Worm (Caenorhabditis elegans) whole organism, L1 larva: ENCODE measurements around the gene rpl-34.
A peak's percentile ranks its signal among the peaks of the same experiment; 100 is the strongest.

ENCODE experiments used
- C04F5.9 ChIP-seq: sonication (generic microtip); optimal IDR thresholded peaks from 2 replicates; lab custom pipeline; 2016; ENCODE audit warnings: missing genetic modification characterization, missing compliant biosample characterization
- C16A3.4 ChIP-seq: fragments of 150-350 bp; optimal IDR thresholded peaks from 2 replicates; lab custom pipeline; 2014; ENCODE audit warnings: missing biosample characterization, missing genetic modification characterization
- blmp-1 ChIP-seq: fragments of 150-350 bp; optimal IDR thresholded peaks from 2 replicates; lab custom pipeline; 2014; ENCODE audit warnings: missing biosample characterization, missing genetic modification characterization
- ceh-82 ChIP-seq, 3 experiments: fragments of 150-350 bp in 1 of 3; sonication (generic microtip) in 2 of 3; optimal IDR thresholded peaks; 2 replicates each; lab custom pipeline; 2014 to 2017; ENCODE audit warnings: missing biosample characterization in 3 of 3, missing genetic modification characterization in 3 of 3
- dpl-1 ChIP-seq, 3 experiments: fragments of 150-350 bp in 2 of 3; sonication (generic microtip) in 1 of 3; optimal IDR thresholded peaks; 2 replicates each; lab custom pipeline; 2014 to 2017; ENCODE audit warnings: missing biosample characterization in 3 of 3, missing genetic modification characterization in 3 of 3, missing genetic modification reagents in 3 of 3
- dsc-1 ChIP-seq: sonication (generic microtip); optimal IDR thresholded peaks from 2 replicates; lab custom pipeline; 2016; ENCODE audit warnings: mild to moderate bottlenecking, missing genetic modification characterization, missing compliant biosample characterization
- efl-1 ChIP-seq, 4 experiments: fragments of 150-350 bp; optimal IDR thresholded peaks in 3 of 4; peaks in 1 of 4; 1 replicate in 1 of 4; 2 replicates in 3 of 4; lab custom pipeline; 2014; ENCODE audit warnings: missing biosample characterization in 2 of 4, missing genetic modification characterization in 2 of 4, missing genetic modification reagents in 2 of 4
- ets-5 ChIP-seq: fragments of 200-800 bp; sonication (Bioruptor generic); IDR thresholded peaks from 2 replicates; pipeline ENCODE4 v1.3.6; 2022; ENCODE audit warnings: missing genetic modification characterization, missing compliant biosample characterization
- fkh-4 ChIP-seq: sonication (generic microtip); optimal IDR thresholded peaks from 2 replicates; lab custom pipeline; 2016; ENCODE audit warnings: missing compliant biosample characterization, missing genetic modification characterization, borderline replicate concordance
- fkh-8 ChIP-seq: sonication (generic microtip); optimal IDR thresholded peaks from 2 replicates; lab custom pipeline; 2016; ENCODE audit warnings: mild to moderate bottlenecking, missing genetic modification characterization, missing compliant biosample characterization
- fos-1 ChIP-seq: fragments of 150-350 bp; optimal IDR thresholded peaks from 2 replicates; lab custom pipeline; 2014; ENCODE audit warnings: missing biosample characterization, missing genetic modification characterization
- irx-1 ChIP-seq: sonication (generic microtip); optimal IDR thresholded peaks from 2 replicates; lab custom pipeline; 2016; ENCODE audit warnings: missing genetic modification characterization, missing compliant biosample characterization
- lir-3 ChIP-seq: sonication (generic microtip); optimal IDR thresholded peaks from 2 replicates; lab custom pipeline; 2016; ENCODE audit warnings: mild to moderate bottlenecking, missing genetic modification characterization, moderate library complexity, missing compliant biosample characterization; ENCODE audit not compliant: poor library complexity
- lsy-2 ChIP-seq, 2 experiments: fragments of 150-350 bp; optimal IDR thresholded peaks; 2 replicates each; lab custom pipeline; 2014; ENCODE audit warnings: missing biosample characterization in 2 of 2, missing genetic modification characterization in 2 of 2
- nhr-19 ChIP-seq: fragments of 200-800 bp; sonication (Bioruptor generic); conservative IDR thresholded peaks from 2 replicates; pipeline ENCODE4 v1.3.6; 2022; ENCODE audit warnings: missing genetic modification characterization, missing compliant biosample characterization
- nhr-20 ChIP-seq: sonication (generic microtip); optimal IDR thresholded peaks from 2 replicates; lab custom pipeline; 2016; ENCODE audit warnings: mild to moderate bottlenecking, missing genetic modification characterization, missing compliant biosample characterization
- nhr-28 ChIP-seq: fragments of 150-350 bp; optimal IDR thresholded peaks from 2 replicates; lab custom pipeline; 2014; ENCODE audit warnings: missing biosample characterization, missing genetic modification characterization
- nhr-85 ChIP-seq: sonication (generic microtip); peaks from one replicate; lab custom pipeline; 2016; ENCODE audit warnings: missing genetic modification characterization, inconsistent platforms, missing compliant biosample characterization
- pax-3 ChIP-seq: fragments of 200-800 bp; sonication (Bioruptor generic); optimal IDR thresholded peaks from 2 replicates; lab custom pipeline; 2018; ENCODE audit warnings: mild to moderate bottlenecking, missing genetic modification characterization, moderate library complexity, missing compliant biosample characterization
- rnt-1 ChIP-seq: sonication (generic microtip); optimal IDR thresholded peaks from 2 replicates; lab custom pipeline; 2016; ENCODE audit warnings: mild to moderate bottlenecking, missing genetic modification characterization, moderate library complexity, missing compliant biosample characterization
- snpc-4 ChIP-seq: fragments of 150-350 bp; optimal IDR thresholded peaks from 2 replicates; lab custom pipeline; 2014; ENCODE audit warnings: missing biosample characterization, missing genetic modification characterization
- tbx-2 ChIP-seq: sonication (generic microtip); optimal IDR thresholded peaks from 2 replicates; lab custom pipeline; 2016; ENCODE audit warnings: missing genetic modification characterization, missing compliant biosample characterization
- unc-86 ChIP-seq: sonication (generic microtip); optimal IDR thresholded peaks from 2 replicates; lab custom pipeline; 2016; ENCODE audit warnings: missing genetic modification characterization, missing compliant biosample characterization

Gene rpl-34

DNA sequence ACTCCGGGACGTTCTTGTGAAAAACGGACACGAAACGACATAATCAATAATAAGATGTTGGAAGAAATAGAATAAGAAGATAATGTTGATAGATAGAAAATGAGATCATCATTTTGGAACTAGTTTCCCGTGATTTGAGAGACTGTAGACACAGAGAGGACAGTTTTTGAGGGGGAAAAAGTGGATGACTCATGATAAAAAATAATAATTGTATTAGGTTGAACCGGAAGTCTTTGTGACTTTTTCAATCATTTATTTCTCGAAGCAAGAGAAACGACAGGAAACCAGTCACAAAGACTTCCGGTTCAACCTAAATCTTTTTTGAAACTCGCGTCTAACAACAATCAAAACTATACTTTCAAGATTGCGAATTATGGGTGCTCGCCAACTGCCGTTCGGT is 41.8 kb upstream of the rpl-34 start, which contains the start of gene mlt-3:
TSS of gene mlt-3 (minus strand) at position 101 of the 400 bp plus-strand sequence.
- TF ChIP-seq nhr-28 (tag; lab: Kevin White, UChicago) (no peak), nhr-85 (tag; lab: Kevin White, UChicago) (peak; percentile 20), blmp-1 (tag; lab: Kevin White, UChicago) (peak; percentile 21), pax-3 (no peak)

DNA sequence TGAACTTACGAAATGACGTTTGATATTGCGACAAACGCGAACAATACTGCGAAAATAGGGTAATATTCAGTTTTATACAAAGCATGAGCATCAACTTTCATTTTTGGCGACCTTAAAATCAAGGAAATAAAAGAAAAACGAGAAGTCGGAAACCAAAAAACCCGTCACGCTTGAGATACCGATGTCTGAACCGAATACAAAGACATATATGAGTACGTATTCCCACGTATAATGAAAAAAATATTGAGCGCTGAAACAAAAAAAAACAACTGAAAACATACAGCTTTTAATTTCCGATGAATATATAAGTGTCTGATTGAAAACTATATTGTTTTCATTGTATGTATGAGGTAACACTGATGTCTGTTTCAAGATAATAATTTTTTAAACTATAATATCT is 39.1 kb upstream of the rpl-34 start, which contains the start of gene sre-18:
TSS of gene sre-18 (minus strand) at position 101 of the 400 bp plus-strand sequence.
- TF ChIP-seq irx-1 (tag; lab: Kevin White, UChicago) (no peak), ets-5 (no peak), C04F5.9 (no peak), nhr-20 (tag; lab: Kevin White, UChicago) (no peak), nhr-85 (tag; lab: Kevin White, UChicago) (no peak)

DNA sequence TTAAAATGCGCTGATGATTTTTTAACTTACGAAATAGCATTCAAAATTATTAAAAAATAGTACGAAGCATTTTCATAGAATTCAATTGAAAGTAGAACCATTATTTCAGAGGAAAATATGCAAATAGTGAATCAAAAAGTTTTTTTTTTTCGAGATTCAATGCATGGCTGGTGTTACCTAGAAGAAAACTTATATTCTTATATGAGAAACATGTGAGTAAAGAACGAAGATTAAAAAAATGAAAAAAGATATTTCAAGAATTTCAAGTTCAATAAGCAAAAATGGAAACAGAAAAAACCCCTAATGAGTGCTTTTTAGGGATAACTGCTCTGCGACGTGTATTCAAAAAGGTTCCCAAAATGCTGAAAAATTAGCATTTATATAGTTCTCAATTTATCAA is 32.8 kb upstream of the rpl-34 start, which contains the start of gene sre-16:
TSS of gene sre-16 (minus strand) at position 101 of the 400 bp plus-strand sequence.
- TF ChIP-seq fkh-8 (tag; lab: Kevin White, UChicago) (peak; percentile 31), lsy-2 (tag; optimal IDR thresholded peaks at IDR 0.05; lab: Kevin White, UChicago) (no peak)

DNA sequence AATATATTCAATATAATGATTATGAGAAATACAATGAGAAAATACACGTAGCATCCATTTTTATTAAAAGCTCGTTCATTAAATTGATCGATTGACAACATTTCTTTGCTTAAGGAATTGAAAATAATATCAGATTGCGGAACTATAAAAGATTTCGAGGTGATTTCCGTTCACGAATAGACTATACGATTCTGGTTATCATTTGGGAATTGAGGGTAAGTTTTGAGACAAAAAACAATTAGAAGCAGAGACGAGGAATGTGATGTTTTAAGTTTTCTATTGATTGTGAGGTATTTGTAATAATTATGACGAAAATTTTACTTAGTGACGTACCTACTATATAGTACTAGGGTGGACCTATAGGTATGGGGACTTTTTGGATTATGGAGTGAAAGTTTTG is 29.9 kb upstream of the rpl-34 start, which contains the start of gene sre-19:
TSS of gene sre-19 (minus strand) at position 101 of the 400 bp plus-strand sequence.
- TF ChIP-seq nhr-19 (GFP tag; lab: Robert Waterston, UW) (no peak), efl-1 (optimal IDR thresholded peaks at IDR 0.05; lab: Kevin White, UChicago) (no peak), efl-1 (GFP tag; optimal IDR thresholded peaks at IDR 0.05 in 1 of 2; lab: Kevin White, UChicago) (no peak), irx-1 (tag; lab: Kevin White, UChicago) (no peak), unc-86 (no peak), C16A3.4 (tag; lab: Kevin White, UChicago) (no peak), fkh-4 (no peak), tbx-2 (tag; lab: Kevin White, UChicago) (no peak)

DNA sequence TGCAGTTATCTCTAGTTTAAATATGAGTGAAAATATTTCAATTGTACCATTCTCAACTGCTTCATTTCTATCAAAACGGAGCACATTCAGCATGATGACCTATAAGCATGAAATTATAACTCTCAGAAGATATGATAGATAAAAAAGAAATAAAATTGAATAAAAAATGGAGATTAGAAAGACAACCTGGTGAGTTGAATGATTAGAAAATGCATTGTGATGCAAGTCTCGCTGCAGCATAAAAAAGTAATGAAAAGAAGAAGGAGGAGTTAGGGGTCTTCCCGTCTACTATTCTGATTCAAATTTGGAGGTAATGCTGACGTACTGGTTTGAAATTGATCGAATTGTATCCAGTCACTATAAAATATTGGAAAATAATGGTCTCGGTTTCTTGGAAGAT is 24.1 kb upstream of the rpl-34 start, which contains the start of gene sre-15:
TSS of gene sre-15 (minus strand) at position 101 of the 400 bp plus-strand sequence.
- TF ChIP-seq fos-1 (tag; lab: Kevin White, UChicago) (no peak), dsc-1 (tag; lab: Kevin White, UChicago) (peak; percentile 6), ets-5 (no peak), efl-1 (optimal IDR thresholded peaks at IDR 0.05; lab: Kevin White, UChicago) (no peak), efl-1 (GFP tag; optimal IDR thresholded peaks at IDR 0.05 in 1 of 2; lab: Kevin White, UChicago) (peak in 1 of 2 experiments; percentile 58)

DNA sequence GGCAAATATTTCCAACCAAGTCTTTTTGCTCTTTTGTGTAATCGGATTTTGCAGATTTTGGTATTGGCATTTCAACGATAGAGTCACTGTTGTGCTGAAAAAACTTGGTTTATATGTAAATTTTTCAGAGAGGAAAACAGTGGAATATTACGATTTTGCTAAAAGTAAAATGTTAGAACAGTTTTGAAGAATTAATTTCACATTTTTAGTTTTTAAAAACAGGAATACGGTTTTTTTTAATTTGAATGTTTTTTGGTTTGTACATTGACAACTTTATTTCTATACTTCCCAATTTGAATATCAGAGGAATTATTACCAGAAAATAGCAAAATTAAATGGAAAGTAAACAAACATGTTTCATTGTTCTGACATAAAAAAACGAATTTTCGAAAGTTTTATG is 16.2 kb upstream of the rpl-34 start, which contains the start of gene dnj-26:
TSS of gene dnj-26 (minus strand) at position 101 of the 400 bp plus-strand sequence.
- TF ChIP-seq snpc-4 (tag; lab: Kevin White, UChicago) (no peak), efl-1 (optimal IDR thresholded peaks at IDR 0.05; lab: Kevin White, UChicago) (no peak), efl-1 (GFP tag; optimal IDR thresholded peaks at IDR 0.05 in 1 of 2; lab: Kevin White, UChicago) (peak in 1 of 2 experiments; percentile 59)
- TF ChIP-seq, all 84 proteins: peak for 1

DNA sequence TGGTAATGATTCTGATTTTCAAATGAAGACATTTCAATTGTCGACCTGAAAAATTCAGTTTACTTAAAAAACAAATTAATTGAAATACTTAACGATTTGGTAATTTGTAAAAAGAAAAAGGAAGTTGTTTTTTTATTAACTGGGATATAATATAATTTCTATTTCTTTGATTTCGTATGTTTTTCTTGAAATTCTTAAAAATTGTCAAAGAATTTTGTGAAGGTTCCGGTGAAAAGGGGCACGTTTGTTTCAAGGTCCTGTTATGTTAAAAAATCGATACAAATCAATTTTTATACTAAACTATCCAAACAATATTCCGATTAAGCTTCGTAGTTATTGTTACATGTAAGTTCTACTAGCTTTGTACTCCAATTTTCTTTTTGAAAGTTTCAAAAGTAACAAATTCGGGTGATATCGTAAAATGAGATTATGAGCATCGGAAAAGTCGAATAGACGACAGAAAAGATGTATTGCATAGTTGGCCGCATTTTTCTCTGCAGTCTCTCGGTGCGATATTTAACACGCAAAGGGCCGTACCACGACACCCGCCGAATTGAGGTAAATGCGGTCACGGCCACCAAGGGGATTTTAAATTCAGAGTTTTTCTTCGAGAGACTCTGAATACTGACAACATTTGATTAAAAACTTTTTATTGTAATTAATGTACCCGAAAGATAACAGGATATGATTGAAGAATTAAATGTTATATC is 9.5 kb upstream of the rpl-34 start, which contains the start of gene Y39C12A.9:
TSS of gene Y39C12A.9 (minus strand) at position 51 of the 710 bp plus-strand sequence.
- TF ChIP-seq lir-3 (tag; lab: Kevin White, UChicago), result no peak
- TF ChIP-seq dpl-1 (GFP tag; optimal IDR thresholded peaks at IDR 0.05; lab: Kevin White, UChicago), result peak in 1 of 3 experiments; percentile 20
- peak in 1 of 2 experiments; percentile 44 for TF ChIP-seq efl-1 (optimal IDR thresholded peaks at IDR 0.05; lab: Kevin White, UChicago)
- TF ChIP-seq efl-1 (GFP tag; optimal IDR thresholded peaks at IDR 0.05 in 1 of 2; lab: Kevin White, UChicago), result no peak
- TF ChIP-seq lsy-2 (tag; optimal IDR thresholded peaks at IDR 0.05; lab: Kevin White, UChicago), result peak in 1 of 2 experiments; percentile 49
- peak; percentile 53 for TF ChIP-seq rnt-1 (tag; lab: Kevin White, UChicago)
- TF ChIP-seq ceh-82 (tag; optimal IDR thresholded peaks at IDR 0.05; lab: Kevin White, UChicago), result peak in 1 of 3 experiments; percentile 4

DNA sequence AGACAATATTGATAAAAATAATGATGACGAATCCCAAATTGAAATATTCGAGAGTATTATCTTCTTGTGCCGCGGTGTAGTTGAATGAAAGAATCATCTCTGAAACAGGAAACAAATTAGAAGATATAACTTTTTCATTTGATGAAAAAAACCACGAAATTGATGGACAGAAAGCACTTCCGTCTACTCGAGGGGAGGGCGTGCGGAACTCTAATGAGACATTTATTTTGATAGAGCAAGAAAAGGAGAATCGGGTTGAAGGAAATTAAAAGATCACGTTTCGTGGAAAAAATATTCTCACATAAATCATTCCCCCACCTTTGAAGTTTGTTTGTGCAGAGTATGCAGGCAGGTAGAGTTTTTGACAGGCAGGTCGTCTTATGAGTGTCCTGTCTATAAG is 7.4 kb upstream of the rpl-34 start, which contains the start of gene sre-14:
TSS of gene sre-14 (minus strand) at position 101 of the 400 bp plus-strand sequence.
- TF ChIP-seq pax-3 (no peak), dsc-1 (tag; lab: Kevin White, UChicago) (peak; percentile 22)
